Fruit fly (Drosophila melanogaster) whole organism, embryonic: ENCODE data around the gene kat80.

Experiments
- Atf6 ChIP-seq: fragments of 200-800 bp; sonication (Bioruptor generic); IDR thresholded peaks from 2 replicates; pipeline ENCODE4 v1.3.6; 2022; ENCODE audit warnings: missing biosample characterization, missing genetic modification characterization
- CG10147 ChIP-seq: fragments of 200-800 bp; sonication (Bioruptor generic); optimal IDR thresholded peaks from 2 replicates; lab custom pipeline; 2019; ENCODE audit warnings: missing biosample characterization, mild to moderate bottlenecking, missing genetic modification characterization, moderate library complexity
- CG1024 ChIP-seq: fragments of 200-800 bp; sonication (Bioruptor generic); IDR thresholded peaks from 2 replicates; pipeline ENCODE4 v1.3.6; 2022; ENCODE audit warnings: missing biosample characterization, missing genetic modification characterization
- CG10274 ChIP-seq: fragments of 200-800 bp; sonication (Bioruptor generic); optimal IDR thresholded peaks from 3 replicates; lab custom pipeline; 2017; ENCODE audit warnings: missing biosample characterization, mild to moderate bottlenecking, missing genetic modification characterization
- CG11456 ChIP-seq: fragments of 200-800 bp; sonication (Bioruptor generic); IDR thresholded peaks from 3 replicates; pipeline ENCODE4 v1.3.6; 2022; ENCODE audit warnings: missing biosample characterization, missing genetic modification characterization
- CG12071 ChIP-seq: fragments of 200-800 bp; sonication (Bioruptor generic); optimal IDR thresholded peaks from 3 replicates; lab custom pipeline; 2018; ENCODE audit warnings: missing biosample characterization, mild to moderate bottlenecking, missing genetic modification characterization
- CG12104 ChIP-seq: fragments of 200-800 bp; sonication (Bioruptor generic); optimal IDR thresholded peaks from 3 replicates; lab custom pipeline; 2016; ENCODE audit warnings: missing biosample characterization, missing genetic modification characterization
- CG12155 ChIP-seq: fragments of 200-800 bp; sonication (Bioruptor generic); optimal IDR thresholded peaks from 3 replicates; lab custom pipeline; 2016; ENCODE audit warnings: missing biosample characterization, missing genetic modification characterization
- CG12219 ChIP-seq: fragments of 200-800 bp; sonication (Bioruptor generic); optimal IDR thresholded peaks from 3 replicates; lab custom pipeline; 2018; ENCODE audit warnings: missing biosample characterization, mild to moderate bottlenecking, missing genetic modification characterization
- CG12769 ChIP-seq: fragments of 200-800 bp; sonication (Bioruptor generic); optimal IDR thresholded peaks from 2 replicates; lab custom pipeline; 2019; ENCODE audit warnings: missing biosample characterization, mild to moderate bottlenecking, missing genetic modification characterization, moderate library complexity
- CG13296 ChIP-seq: fragments of 200-800 bp; sonication (Bioruptor generic); optimal IDR thresholded peaks from 3 replicates; lab custom pipeline; 2018; ENCODE audit warnings: missing biosample characterization, mild to moderate bottlenecking, missing genetic modification characterization
- CG13624 ChIP-seq: fragments of 200-800 bp; sonication (Bioruptor generic); optimal IDR thresholded peaks from 2 replicates; lab custom pipeline; 2016; ENCODE audit warnings: missing biosample characterization, missing genetic modification characterization
- CG14050 ChIP-seq: fragments of 200-800 bp; sonication (Bioruptor generic); IDR thresholded peaks from 3 replicates; pipeline ENCODE4 v1.3.6; 2022; ENCODE audit warnings: missing biosample characterization, missing genetic modification characterization
- CG1647 ChIP-seq: fragments of 200-800 bp; sonication (Bioruptor generic); optimal IDR thresholded peaks from 3 replicates; lab custom pipeline; 2016; ENCODE audit warnings: missing biosample characterization, missing genetic modification characterization
- CG2120 ChIP-seq: fragments of 200-800 bp; sonication (Bioruptor generic); optimal IDR thresholded peaks from 3 replicates; lab custom pipeline; 2016; ENCODE audit warnings: missing biosample characterization, missing genetic modification characterization
- CG2202 ChIP-seq: fragments of 200-800 bp; sonication (Bioruptor generic); optimal IDR thresholded peaks from 2 replicates; lab custom pipeline; 2018; ENCODE audit warnings: missing biosample characterization, mild to moderate bottlenecking, missing genetic modification characterization
- CG2889 ChIP-seq: fragments of 200-800 bp; sonication (Bioruptor generic); IDR thresholded peaks from 3 replicates; pipeline ENCODE4 v1.3.6; 2022; ENCODE audit warnings: missing biosample characterization, missing genetic modification characterization
- CG30020 ChIP-seq: fragments of 200-800 bp; optimal IDR thresholded peaks from 2 replicates; lab custom pipeline; 2019; ENCODE audit warnings: missing biosample characterization, mild to moderate bottlenecking, missing genetic modification characterization, moderate library complexity
- CG32532 ChIP-seq: fragments of 200-800 bp; sonication (Bioruptor generic); IDR thresholded peaks from 2 replicates; pipeline ENCODE4 v1.3.6; 2022; ENCODE audit warnings: missing biosample characterization, missing genetic modification characterization
- CG34422 ChIP-seq: fragments of 200-800 bp; sonication (Bioruptor generic); IDR thresholded peaks from 3 replicates; pipeline ENCODE4 v1.3.6; 2022; ENCODE audit warnings: missing biosample characterization, missing genetic modification characterization
- CG3995 ChIP-seq: fragments of 200-800 bp; sonication (Bioruptor generic); optimal IDR thresholded peaks from 3 replicates; lab custom pipeline; 2016; ENCODE audit warnings: missing biosample characterization, missing genetic modification characterization
- CG43689 ChIP-seq: fragments of 200-800 bp; sonication (Bioruptor generic); IDR thresholded peaks from 2 replicates; pipeline ENCODE4 v1.3.6; 2022; ENCODE audit warnings: missing biosample characterization, missing genetic modification characterization
- CG5953 ChIP-seq: fragments of 200-800 bp; sonication (Bioruptor generic); IDR thresholded peaks from 2 replicates; pipeline ENCODE4 v1.3.6; 2022; ENCODE audit warnings: missing biosample characterization, missing genetic modification characterization
- CG6854 ChIP-seq: fragments of 200-800 bp; sonication (Bioruptor generic); optimal IDR thresholded peaks from 3 replicates; lab custom pipeline; 2017; ENCODE audit warnings: missing biosample characterization, mild to moderate bottlenecking, missing genetic modification characterization
- CG7745 ChIP-seq: fragments of 200-800 bp; sonication (Bioruptor generic); optimal IDR thresholded peaks from 2 replicates; lab custom pipeline; 2018; ENCODE audit warnings: missing biosample characterization, mild to moderate bottlenecking, missing genetic modification characterization, moderate library complexity
- CG7839 ChIP-seq: fragments of 200-800 bp; sonication (Bioruptor generic); optimal IDR thresholded peaks from 3 replicates; lab custom pipeline; 2018; ENCODE audit warnings: missing biosample characterization, mild to moderate bottlenecking, missing genetic modification characterization, moderate library complexity
- CG7928 ChIP-seq: fragments of 200-800 bp; sonication (Bioruptor generic); optimal IDR thresholded peaks from 2 replicates; lab custom pipeline; 2017; ENCODE audit warnings: missing biosample characterization, mild to moderate bottlenecking, missing genetic modification characterization
- CG9727 ChIP-seq: fragments of 200-800 bp; sonication (Bioruptor generic); optimal IDR thresholded peaks from 3 replicates; lab custom pipeline; 2017; ENCODE audit warnings: missing biosample characterization, mild to moderate bottlenecking, missing genetic modification characterization
- Dfd ChIP-seq, 2 experiments: fragments of >200 bp; optimal IDR thresholded peaks; 2 replicates each; lab custom pipeline; 2017; ENCODE audit warnings: missing biosample characterization in 2 of 2, missing genetic modification characterization in 2 of 2
- Dll ChIP-seq: fragments of 200-800 bp; sonication (Bioruptor generic); IDR thresholded peaks from 4 replicates; pipeline ENCODE4 v1.3.6; 2022; ENCODE audit warnings: missing biosample characterization, missing genetic modification characterization; ENCODE audit not compliant: partially characterized antibody
- HLH4C ChIP-seq: fragments of 200-800 bp; sonication (Bioruptor generic); IDR thresholded peaks from 3 replicates; pipeline ENCODE4 v1.3.6; 2022; ENCODE audit warnings: missing biosample characterization, missing genetic modification characterization; ENCODE audit not compliant: partially characterized antibody
- Hr51 ChIP-seq, 2 experiments: fragments of 200-800 bp; sonication (Bioruptor generic); optimal IDR thresholded peaks; 2 replicates in 1 of 2; 3 replicates in 1 of 2; lab custom pipeline; 2016 to 2018; ENCODE audit warnings: missing biosample characterization in 2 of 2, missing genetic modification characterization in 2 of 2, mild to moderate bottlenecking in 1 of 2, moderate library complexity in 1 of 2
- Hr78 ChIP-seq, 2 experiments: fragments of 200-800 bp in 1 of 2; fragments of >200 bp in 1 of 2; sonication (Bioruptor generic) in 1 of 2; optimal IDR thresholded peaks; 2 replicates each; lab custom pipeline; 2017 to 2019; ENCODE audit warnings: missing biosample characterization in 2 of 2, missing genetic modification characterization in 2 of 2, mild to moderate bottlenecking in 1 of 2, moderate library complexity in 1 of 2
- Nf-YC ChIP-seq: fragments of 200-800 bp; optimal IDR thresholded peaks from 3 replicates; lab custom pipeline; 2019; ENCODE audit warnings: missing biosample characterization, mild to moderate bottlenecking, missing genetic modification characterization, moderate library complexity
- NfI ChIP-seq: fragments of 200-800 bp; sonication (Bioruptor generic); optimal IDR thresholded peaks from 3 replicates; lab custom pipeline; 2018; ENCODE audit warnings: missing biosample characterization, mild to moderate bottlenecking, missing genetic modification characterization, moderate library complexity
- Tbp ChIP-seq: fragments of >200 bp; optimal IDR thresholded peaks from 2 replicates; lab custom pipeline; 2018; ENCODE audit warnings: missing biosample characterization, missing genetic modification characterization
- ato ChIP-seq: fragments of 200-800 bp; sonication (Bioruptor generic); IDR thresholded peaks from 2 replicates; pipeline ENCODE4 v1.3.6; 2022; ENCODE audit warnings: missing biosample characterization, missing genetic modification characterization; ENCODE audit not compliant: partially characterized antibody
- chif ChIP-seq, 2 experiments: fragments of 200-800 bp; sonication (Bioruptor generic); optimal IDR thresholded peaks; 3 replicates each; lab custom pipeline; 2016; ENCODE audit warnings: missing biosample characterization in 2 of 2, missing genetic modification characterization in 2 of 2
- croc ChIP-seq: fragments of 200-800 bp; sonication (Bioruptor generic); conservative IDR thresholded peaks from 3 replicates; pipeline ENCODE4 v1.3.6; 2022; ENCODE audit warnings: missing biosample characterization, missing genetic modification characterization
- crol ChIP-seq: fragments of 200-800 bp; sonication (Bioruptor generic); IDR thresholded peaks from 2 replicates; pipeline ENCODE4 v1.3.6; 2022; ENCODE audit warnings: missing biosample characterization, missing genetic modification characterization
- disco-r ChIP-seq: fragments of 200-800 bp; sonication (Bioruptor generic); optimal IDR thresholded peaks from 2 replicates; lab custom pipeline; 2016; ENCODE audit warnings: missing biosample characterization, missing genetic modification characterization
- dmrt99B ChIP-seq: fragments of 200-800 bp; sonication (Bioruptor generic); optimal IDR thresholded peaks from 2 replicates; lab custom pipeline; 2018; ENCODE audit warnings: missing biosample characterization, mild to moderate bottlenecking, missing genetic modification characterization, moderate library complexity
- fd96Cb ChIP-seq: fragments of 200-800 bp; sonication (Bioruptor generic); optimal IDR thresholded peaks from 2 replicates; lab custom pipeline; 2018; ENCODE audit warnings: missing biosample characterization, mild to moderate bottlenecking, missing genetic modification characterization, moderate library complexity
- gsb-n ChIP-seq: fragments of 200-800 bp; sonication (Bioruptor generic); optimal IDR thresholded peaks from 3 replicates; lab custom pipeline; 2018; ENCODE audit warnings: missing biosample characterization, mild to moderate bottlenecking, missing genetic modification characterization
- jumu ChIP-seq: fragments of 200-800 bp; sonication (Bioruptor generic); optimal IDR thresholded peaks from 3 replicates; lab custom pipeline; 2016; ENCODE audit warnings: missing biosample characterization, missing genetic modification characterization
- nerfin-1 ChIP-seq: fragments of 200-800 bp; sonication (Bioruptor generic); optimal IDR thresholded peaks from 3 replicates; lab custom pipeline; 2019; ENCODE audit warnings: missing biosample characterization, mild to moderate bottlenecking, missing genetic modification characterization, moderate library complexity
- pho ChIP-seq: fragments of 200-800 bp; sonication (Bioruptor generic); optimal IDR thresholded peaks from 2 replicates; lab custom pipeline; 2016; ENCODE audit warnings: missing biosample characterization, missing genetic modification characterization
- psq ChIP-seq: fragments of 200-800 bp; sonication (Bioruptor generic); optimal IDR thresholded peaks from 2 replicates; lab custom pipeline; 2017; ENCODE audit warnings: missing biosample characterization, missing genetic modification characterization
- tna ChIP-seq: fragments of 200-800 bp; sonication (Bioruptor generic); IDR thresholded peaks from 2 replicates; pipeline ENCODE4 v1.3.6; 2022; ENCODE audit warnings: missing biosample characterization, missing genetic modification characterization; ENCODE audit not compliant: partially characterized antibody
- twi ChIP-seq: fragments of 200-800 bp; optimal IDR thresholded peaks from 2 replicates; lab custom pipeline; 2019; ENCODE audit warnings: missing biosample characterization, mild to moderate bottlenecking, missing genetic modification characterization, moderate library complexity
- wor ChIP-seq: fragments of 200-800 bp; sonication (Bioruptor generic); IDR thresholded peaks from 2 replicates; pipeline ENCODE4 v1.3.6; 2022; ENCODE audit warnings: missing biosample characterization, missing genetic modification characterization

The kat80 gene

DNA sequence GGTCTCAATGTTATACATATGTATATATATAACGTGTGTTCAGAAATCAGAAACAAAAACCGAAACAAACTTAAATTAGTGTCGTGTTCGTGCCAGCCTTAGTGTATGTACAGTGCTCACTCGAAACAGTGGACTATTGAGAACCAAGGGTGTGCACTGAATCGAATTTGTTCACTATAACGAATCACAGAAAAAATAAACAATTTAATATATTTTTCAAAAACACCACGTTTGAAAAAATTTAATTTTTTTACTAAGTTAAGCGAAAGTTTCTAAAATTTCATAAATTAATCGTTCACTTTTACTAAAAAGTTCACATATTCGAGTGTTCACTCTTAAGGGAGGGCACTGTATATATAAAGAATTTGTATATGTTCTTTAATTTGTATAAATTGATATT is 9.2 kb upstream of the kat80 start (continued):
- TF ChIP-seq CG34422 (GFP tag; lab: Robert Waterston, UW) (no peak), disco-r (GFP tag; lab: Kevin White, UChicago) (no peak), Dfd (GFP tag; optimal IDR thresholded peaks at IDR 0.05; lab: Kevin White, UChicago) (no peak), HLH4C (GFP tag; lab: Robert Waterston, UW) (no peak), CG12219 (GFP tag; lab: Kevin White, UChicago) (no peak), Hr78 (GFP tag; optimal IDR thresholded peaks at IDR 0.05; lab: Kevin White, UChicago) (no peak), croc (GFP tag; lab: Robert Waterston, UW) (no peak), CG10147 (GFP tag; lab: Kevin White, UChicago) (no peak), Tbp (no peak), CG12104 (GFP tag; lab: Kevin White, UChicago) (peak; percentile 6), Atf6 (GFP tag; lab: Robert Waterston, UW) (0 out of 2 replicates have a peak, but pooled peaks have one; percentile 37), CG9727 (GFP tag; lab: Kevin White, UChicago) (peak; percentile 19), CG2120 (peak; percentile 39), CG14050 (GFP tag; lab: Robert Waterston, UW) (no peak), CG5953 (no peak), dmrt99B (tag; lab: Kevin White, UChicago) (no peak), CG2202 (no peak), CG30020 (no peak), CG2889 (GFP tag; lab: Robert Waterston, UW) (no peak), NfI (GFP tag; lab: Kevin White, UChicago) (no peak), CG3995 (no peak), CG7928 (GFP tag; lab: Kevin White, UChicago) (no peak), fd96Cb (tag; lab: Kevin White, UChicago) (no peak), Nf-YC (tag; lab: Kevin White, UChicago) (no peak), CG13296 (GFP tag; lab: Kevin White, UChicago) (peak; percentile 14), CG12071 (GFP tag; lab: Kevin White, UChicago) (no peak), CG7839 (tag; lab: Kevin White, UChicago) (peak; percentile 36), CG10274 (no peak), gsb-n (tag; lab: Kevin White, UChicago) (no peak), CG43689 (GFP tag; lab: Robert Waterston, UW) (no peak), CG11456 (GFP tag; lab: Robert Waterston, UW) (0 out of 3 replicates have a peak, but pooled peaks have one; percentile 5), tna (GFP tag; lab: Robert Waterston, UW) (no peak), jumu (no peak), chif (GFP tag; optimal IDR thresholded peaks at IDR 0.05; lab: Kevin White, UChicago) (no peak), CG7745 (tag; lab: Kevin White, UChicago) (no peak), psq (GFP tag; lab: Kevin White, UChicago) (no peak), Hr51 (GFP tag; optimal IDR thresholded peaks at IDR 0.05; lab: Kevin White, UChicago) (peak in 1 of 2 experiments; percentile 35), nerfin-1 (tag; lab: Kevin White, UChicago) (no peak), ato (no peak), crol (GFP tag; lab: Robert Waterston, UW) (no peak), CG32532 (peak; percentile 19; the same call in 1 of the 2 replicates), CG12155 (GFP tag; lab: Kevin White, UChicago) (no peak), Dll (no peak), pho (GFP tag; lab: Kevin White, UChicago) (no peak), CG6854 (GFP tag; lab: Kevin White, UChicago) (no peak), CG1647 (no peak), CG12769 (tag; lab: Kevin White, UChicago) (no peak), wor (GFP tag; lab: Robert Waterston, UW) (no peak), twi (tag; lab: Kevin White, UChicago) (no peak), CG13624 (GFP tag; lab: Kevin White, UChicago) (no peak), CG1024 (GFP tag; lab: Robert Waterston, UW) (no peak)
